Fruit fly (Drosophila melanogaster) whole organism: ENCODE measurements around the gene Qsox3.

Experiments used
- CG8478 ChIP-seq: fragments of >200 bp; optimal IDR thresholded peaks from 2 replicates; lab custom pipeline; 2018; ENCODE audit warnings: inconsistent platforms
- Dll ChIP-seq: fragments of >200 bp; optimal IDR thresholded peaks from 2 replicates; lab custom pipeline; 2017
- EcR ChIP-seq, 2 experiments: fragments of >200 bp; optimal IDR thresholded peaks; 2 replicates each; lab custom pipeline; 2017; ENCODE audit warnings: missing biosample characterization in 2 of 2, missing genetic modification characterization in 2 of 2, missing genetic modification reagents in 2 of 2
- pan ChIP-seq: fragments of >200 bp; optimal IDR thresholded peaks from 2 replicates; lab custom pipeline; 2017
- psq ChIP-seq: fragments of >200 bp; optimal IDR thresholded peaks from 2 replicates; lab custom pipeline; 2017
- usp ChIP-seq: fragments of >200 bp; optimal IDR thresholded peaks from 2 replicates; lab custom pipeline; 2017; ENCODE audit warnings: missing biosample characterization, missing genetic modification characterization, mixed read lengths

Qsox3 gene

DNA sequence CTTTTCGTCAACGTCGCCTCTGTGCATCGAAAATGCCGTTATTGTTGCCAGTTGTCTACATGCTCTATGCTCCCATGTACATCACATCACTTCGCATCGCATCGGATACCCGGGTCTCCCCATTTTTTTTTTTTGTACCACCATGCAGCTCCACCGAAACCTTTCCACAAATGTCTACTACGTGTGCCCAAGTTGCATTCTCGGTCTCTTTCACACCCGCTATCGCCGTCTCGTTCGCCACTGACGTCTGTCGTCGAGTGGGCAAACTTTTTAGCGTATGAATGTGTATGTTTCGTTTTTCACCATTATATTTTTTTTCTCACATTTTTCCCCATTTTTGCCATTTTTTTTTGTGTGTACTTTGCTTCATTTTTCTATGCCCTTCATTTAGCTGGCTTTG lies 19.2 kb upstream of the Qsox3 start:
- no peak for TF ChIP-seq pan (lab: Kevin White, UChicago)
- TF ChIP-seq CG8478 (lab: Kevin White, UChicago), result no peak
- no peak for TF ChIP-seq psq (lab: Kevin White, UChicago)
- TF ChIP-seq usp (GFP tag; lab: Kevin White, UChicago), result no peak
- no peak for TF ChIP-seq Dll (lab: Kevin White, UChicago)
- TF ChIP-seq EcR (GFP tag; optimal IDR thresholded peaks at IDR 0.05; lab: Kevin White, UChicago), result no peak

DNA sequence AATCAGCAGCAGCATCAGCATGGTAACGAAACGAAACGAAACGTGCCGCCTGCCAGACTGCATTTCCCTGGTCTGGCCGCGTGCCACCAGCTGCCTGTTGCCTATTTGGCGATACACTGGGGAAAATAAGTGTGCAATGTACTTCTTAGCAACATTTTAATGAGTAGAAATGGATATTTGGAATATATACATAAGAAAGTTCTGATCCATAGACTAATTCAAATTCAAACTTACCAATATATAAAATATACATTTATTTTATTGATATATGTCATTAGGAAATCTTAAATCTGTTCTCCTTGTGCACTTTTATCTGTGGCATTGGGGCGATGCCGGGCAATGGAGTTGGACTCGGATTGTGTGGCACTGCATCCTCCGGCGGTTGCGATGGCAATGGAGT lies 17.7 kb upstream of the Qsox3 start:
- TF ChIP-seq pan (lab: Kevin White, UChicago) (no peak), psq (lab: Kevin White, UChicago) (no peak), EcR (GFP tag; optimal IDR thresholded peaks at IDR 0.05; lab: Kevin White, UChicago) (no peak), usp (GFP tag; lab: Kevin White, UChicago) (no peak), Dll (lab: Kevin White, UChicago) (no peak)

DNA sequence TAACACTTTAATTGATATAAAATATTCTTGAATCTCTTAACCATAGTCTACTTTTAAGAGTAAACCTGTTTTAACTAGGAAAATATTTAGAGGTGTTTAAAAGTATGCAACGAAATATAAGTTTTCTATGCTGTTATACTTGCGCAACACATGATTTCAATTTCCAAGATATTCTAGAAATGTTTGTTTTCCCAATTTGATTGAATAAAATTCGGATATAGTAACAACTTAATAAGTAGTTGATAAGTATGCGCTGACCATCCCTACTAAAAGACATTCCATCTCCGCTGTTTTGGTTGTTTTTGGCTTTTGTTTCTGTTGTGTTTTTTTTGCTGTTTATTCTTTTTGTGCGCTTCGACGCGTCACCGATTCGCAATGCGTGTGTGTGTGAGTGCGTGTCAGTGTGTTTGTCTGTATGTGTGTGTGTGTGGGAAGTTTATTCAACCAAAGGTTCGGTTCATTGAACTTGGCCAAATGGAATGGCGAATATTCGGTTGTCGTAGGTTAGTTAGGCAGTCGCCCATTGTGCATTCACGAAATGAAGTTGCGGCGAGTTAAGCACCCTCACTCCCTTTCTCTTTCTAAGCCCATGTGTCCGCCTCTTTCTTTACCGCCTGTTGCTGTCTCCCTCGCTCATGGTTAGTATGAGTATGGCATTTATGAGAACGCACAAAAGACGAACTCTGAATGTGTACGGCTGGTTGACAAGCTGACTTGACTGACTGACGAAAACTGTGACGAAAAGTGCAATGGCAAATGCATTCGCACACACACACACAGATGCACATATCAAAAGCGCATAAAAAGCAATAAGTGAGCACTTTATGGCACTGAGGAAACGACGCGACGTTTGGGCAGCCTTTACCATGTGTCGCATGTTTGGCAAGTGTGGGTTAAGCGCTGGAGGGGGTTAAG lies 15.4 kb upstream of the Qsox3 start:
- TF ChIP-seq EcR (GFP tag; optimal IDR thresholded peaks at IDR 0.05; lab: Kevin White, UChicago) (peak; percentile 77 to 82), psq (lab: Kevin White, UChicago) (no peak), CG8478 (lab: Kevin White, UChicago) (no peak), Dll (lab: Kevin White, UChicago) (no peak), pan (lab: Kevin White, UChicago) (no peak)

DNA sequence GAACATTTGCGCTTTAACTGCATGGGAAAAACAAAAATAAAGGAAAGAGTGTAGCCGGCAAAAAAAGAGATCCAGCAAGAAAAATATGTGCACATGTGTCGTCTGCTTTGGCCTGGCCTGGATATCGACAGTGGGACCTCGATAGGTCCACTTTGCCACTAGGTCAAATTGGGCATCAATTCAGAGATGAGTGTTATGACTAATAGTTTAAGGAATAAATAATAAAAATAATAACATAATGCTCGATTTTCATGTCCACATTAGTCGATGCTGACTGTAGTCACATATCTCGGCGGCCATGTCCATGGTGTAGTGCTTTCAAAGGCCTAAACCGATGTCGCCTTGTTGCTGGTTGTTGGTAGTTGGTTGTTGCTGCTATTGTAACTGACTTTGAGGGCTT lies 14.1 kb upstream of the Qsox3 start:
- TF ChIP-seq pan (lab: Kevin White, UChicago) (no peak), EcR (GFP tag; optimal IDR thresholded peaks at IDR 0.05; lab: Kevin White, UChicago) (no peak), CG8478 (lab: Kevin White, UChicago) (no peak), usp (GFP tag; lab: Kevin White, UChicago) (no peak), Dll (lab: Kevin White, UChicago) (no peak)

DNA sequence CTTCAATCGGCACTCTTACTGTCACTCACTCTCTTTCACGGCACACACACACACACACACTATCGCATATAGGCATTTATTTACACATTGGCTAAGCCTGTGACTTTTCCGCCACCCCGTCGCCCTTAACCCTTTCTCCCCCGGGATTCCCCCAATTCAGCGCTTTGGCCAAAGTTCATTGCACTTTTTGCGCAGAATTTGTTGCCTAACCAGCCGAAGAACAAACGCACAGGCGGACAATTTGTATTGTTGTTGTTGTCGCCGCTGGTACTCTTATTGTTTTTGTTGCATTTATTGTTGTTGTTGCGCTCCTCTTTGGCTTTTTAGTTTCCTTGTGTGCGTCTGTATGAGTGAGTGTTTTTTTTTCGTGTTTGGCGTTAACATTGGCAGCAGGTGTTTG lies 12.9 kb upstream of the Qsox3 start:
- TF ChIP-seq Dll (lab: Kevin White, UChicago) (no peak), EcR (GFP tag; optimal IDR thresholded peaks at IDR 0.05; lab: Kevin White, UChicago) (peak; percentile 59 to 85), pan (lab: Kevin White, UChicago) (no peak), CG8478 (lab: Kevin White, UChicago) (no peak), usp (GFP tag; lab: Kevin White, UChicago) (no peak), psq (lab: Kevin White, UChicago) (no peak)

DNA sequence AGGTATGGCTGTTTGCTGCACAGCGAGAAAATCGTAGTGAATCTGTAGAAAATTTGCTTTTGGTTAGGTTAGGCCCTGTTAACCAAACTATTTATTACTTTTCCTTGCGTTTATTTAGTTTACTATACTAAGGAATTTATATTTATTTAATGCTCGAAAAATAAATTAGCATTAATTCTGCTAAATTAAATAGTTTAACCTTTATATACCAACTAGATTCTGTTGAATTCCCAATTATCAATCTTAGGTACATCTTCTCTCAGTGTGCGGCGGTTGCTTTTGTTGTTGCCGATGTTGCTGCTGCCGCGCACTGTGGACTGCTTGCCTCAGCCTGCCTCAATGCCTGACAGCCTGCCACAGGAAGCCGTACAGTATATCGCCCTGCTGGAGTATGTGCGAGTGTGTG lies 12.4 kb upstream of the Qsox3 start:
- TF ChIP-seq usp (GFP tag; lab: Kevin White, UChicago) (no peak), pan (lab: Kevin White, UChicago) (no peak), EcR (GFP tag; optimal IDR thresholded peaks at IDR 0.05; lab: Kevin White, UChicago) (no peak), Dll (lab: Kevin White, UChicago) (no peak), CG8478 (lab: Kevin White, UChicago) (no peak), psq (lab: Kevin White, UChicago) (no peak)

DNA sequence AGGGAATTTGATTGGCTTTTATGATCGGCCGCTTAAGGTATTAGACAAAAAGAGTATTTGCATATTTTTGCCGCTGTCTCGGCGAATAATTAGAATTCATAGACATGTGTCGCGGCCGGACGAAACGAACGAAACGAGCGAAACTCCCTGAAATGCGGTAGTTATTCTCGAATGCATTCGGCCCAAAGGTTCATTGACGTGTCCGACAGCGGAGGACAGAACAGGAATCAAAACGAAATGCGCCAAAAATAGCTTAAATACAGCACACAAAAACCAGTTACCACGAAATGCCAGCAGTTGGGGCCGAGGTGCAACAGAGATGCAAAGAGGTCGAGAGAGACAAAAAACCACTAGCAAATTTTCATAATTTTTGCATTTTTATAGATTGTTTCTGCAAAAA lies 7.3 kb upstream of the Qsox3 start:
- TF ChIP-seq EcR (GFP tag; optimal IDR thresholded peaks at IDR 0.05; lab: Kevin White, UChicago), result peak; percentile 34 to 77
- no peak for TF ChIP-seq CG8478 (lab: Kevin White, UChicago)

DNA sequence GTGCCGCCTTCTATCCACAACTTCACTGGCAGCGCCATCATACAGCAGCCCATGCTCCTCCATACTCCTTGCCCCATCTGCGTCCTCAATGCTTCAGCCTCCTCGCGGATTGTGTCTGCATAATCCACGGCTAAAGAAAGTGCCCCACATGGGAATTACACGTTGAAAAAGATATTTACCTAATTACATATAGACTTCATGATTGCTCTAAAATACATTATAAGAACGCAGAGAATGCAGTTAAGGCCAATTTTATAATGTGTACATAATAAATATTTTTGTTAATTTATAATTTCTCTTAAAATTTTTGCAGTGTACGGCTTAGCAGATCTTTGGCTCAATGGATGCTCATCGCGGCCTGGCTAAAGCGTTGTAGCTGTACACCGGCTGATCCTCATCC lies 6.0 kb upstream of the Qsox3 start:
- TF ChIP-seq usp (GFP tag; lab: Kevin White, UChicago) (no peak), psq (lab: Kevin White, UChicago) (no peak), CG8478 (lab: Kevin White, UChicago) (no peak), EcR (GFP tag; optimal IDR thresholded peaks at IDR 0.05; lab: Kevin White, UChicago) (no peak), Dll (lab: Kevin White, UChicago) (no peak), pan (lab: Kevin White, UChicago) (no peak)

DNA sequence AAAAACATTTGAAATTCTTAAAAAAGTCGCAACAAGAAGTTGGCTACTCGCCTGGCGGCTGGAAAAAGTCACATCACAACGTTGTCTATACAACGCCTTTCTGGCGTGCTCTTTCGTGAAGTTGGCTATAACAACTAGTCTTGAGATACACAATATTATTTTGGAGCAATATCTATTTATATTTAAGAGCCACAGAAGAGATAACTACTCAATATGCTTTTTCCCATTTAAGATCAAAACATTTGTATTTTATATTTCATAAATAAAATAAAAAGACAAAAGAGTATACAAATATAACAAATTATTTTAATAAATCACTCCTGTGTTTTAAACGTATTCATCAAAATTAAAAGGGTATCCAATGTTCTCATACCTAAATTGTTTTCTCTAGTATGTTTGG lies 4.7 kb upstream of the Qsox3 start:
- TF ChIP-seq pan (lab: Kevin White, UChicago) (no peak), CG8478 (lab: Kevin White, UChicago) (no peak), Dll (lab: Kevin White, UChicago) (no peak), usp (GFP tag; lab: Kevin White, UChicago) (no peak), psq (lab: Kevin White, UChicago) (no peak), EcR (GFP tag; optimal IDR thresholded peaks at IDR 0.05; lab: Kevin White, UChicago) (no peak)

DNA sequence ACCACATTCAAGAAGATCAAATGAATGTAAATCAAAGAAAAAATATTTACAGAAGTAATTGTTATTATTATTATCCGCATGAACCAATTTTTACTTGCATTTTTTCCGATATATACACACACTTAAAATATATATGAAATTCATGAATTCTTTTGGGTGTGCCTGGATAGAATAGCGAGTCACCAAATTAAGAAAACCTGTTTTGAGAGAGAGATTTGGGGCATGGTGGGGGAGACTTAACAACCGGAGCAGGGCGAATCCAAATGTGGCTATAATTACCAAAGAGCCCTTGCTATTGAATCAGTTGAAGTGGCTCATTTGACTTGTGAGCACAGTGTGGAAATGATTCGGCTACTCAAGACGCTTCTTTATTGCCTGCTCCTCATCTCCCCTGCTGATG lies 1.8 kb downstream of the Qsox3 start, which contains the start of gene Qsox2:
Qsox2 (plus strand) TSS at position 301 of the 400 bp plus-strand sequence.
- TF ChIP-seq usp (GFP tag; lab: Kevin White, UChicago), result no peak
- no peak for TF ChIP-seq CG8478 (lab: Kevin White, UChicago)
- no peak for TF ChIP-seq Dll (lab: Kevin White, UChicago)
- no peak for TF ChIP-seq psq (lab: Kevin White, UChicago)
- TF ChIP-seq EcR (GFP tag; optimal IDR thresholded peaks at IDR 0.05; lab: Kevin White, UChicago), result no peak
- no peak for TF ChIP-seq pan (lab: Kevin White, UChicago)

DNA sequence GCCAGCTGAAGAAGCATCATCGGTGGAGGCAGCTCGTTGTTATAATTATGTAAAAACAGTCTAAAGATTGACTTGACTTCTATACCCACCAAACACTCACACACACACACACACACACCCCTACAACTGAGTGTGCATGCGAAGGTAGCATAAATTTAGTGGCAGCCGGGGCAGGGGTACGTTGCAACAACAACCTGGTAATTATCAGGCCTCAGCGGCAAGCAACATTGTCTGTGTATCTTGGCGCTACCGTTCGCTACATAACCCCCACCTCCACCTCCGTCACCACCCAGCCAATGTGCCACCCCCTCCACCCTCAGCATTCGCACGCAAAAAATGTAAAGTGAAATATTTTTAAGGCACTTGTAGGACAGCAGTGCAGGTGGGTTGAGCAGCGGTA lies 5.4 kb downstream of the Qsox3 start:
- TF ChIP-seq CG8478 (lab: Kevin White, UChicago) (no peak), usp (GFP tag; lab: Kevin White, UChicago) (no peak)

DNA sequence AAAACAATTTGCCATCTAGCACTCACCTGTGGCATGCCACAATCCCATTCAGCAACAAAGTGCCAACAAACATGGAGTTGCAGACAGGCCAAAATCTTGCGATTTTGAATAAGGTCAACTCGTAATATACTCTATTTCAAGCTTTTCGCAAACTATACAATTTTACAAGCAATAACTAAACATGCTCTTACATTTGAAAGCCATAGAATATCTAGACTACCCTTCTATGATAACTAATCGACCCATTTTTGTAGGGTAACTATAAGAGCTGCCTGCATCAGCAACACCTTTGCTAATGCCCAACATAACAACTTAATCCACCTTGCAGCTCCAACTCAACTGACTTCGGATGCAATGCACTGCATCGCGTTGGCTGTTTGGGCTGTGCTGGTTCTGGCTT lies 8.9 kb downstream of the Qsox3 start:
- no peak for TF ChIP-seq usp (GFP tag; lab: Kevin White, UChicago)
- TF ChIP-seq pan (lab: Kevin White, UChicago), result no peak
- TF ChIP-seq EcR (GFP tag; optimal IDR thresholded peaks at IDR 0.05; lab: Kevin White, UChicago), result no peak
- no peak for TF ChIP-seq CG8478 (lab: Kevin White, UChicago)
- TF ChIP-seq psq (lab: Kevin White, UChicago), result no peak
- no peak for TF ChIP-seq Dll (lab: Kevin White, UChicago)
